Fruit fly (Drosophila melanogaster) whole organism, embryonic: Measurements from ENCODE around the gene PGAP2.

Source experiments
- BEAF-32 ChIP-seq: fragments of 200-800 bp; sonication (Bioruptor generic); optimal IDR thresholded peaks from 3 replicates; lab custom pipeline; 2017; ENCODE audit warnings: missing biosample characterization, missing genetic modification characterization, mild to moderate bottlenecking, moderate library complexity, missing genetic modification reagents
- Bgb ChIP-seq: fragments of 200-800 bp; sonication (Bioruptor generic); IDR thresholded peaks from 2 replicates; pipeline ENCODE4 v1.3.6; 2022; ENCODE audit warnings: missing biosample characterization, missing genetic modification characterization; ENCODE audit not compliant: partially characterized antibody
- CG11695 ChIP-seq: fragments of 200-800 bp; sonication (Bioruptor generic); IDR thresholded peaks from 3 replicates; pipeline ENCODE4 v1.3.6; 2022; ENCODE audit warnings: missing biosample characterization, missing genetic modification characterization
- CG16813 ChIP-seq: fragments of 200-800 bp; sonication (Bioruptor generic); IDR thresholded peaks from 3 replicates; pipeline ENCODE4 v1.3.6; 2022; ENCODE audit warnings: missing biosample characterization, missing genetic modification characterization; ENCODE audit not compliant: partially characterized antibody
- CG17359 ChIP-seq: fragments of 200-800 bp; sonication (Bioruptor generic); optimal IDR thresholded peaks from 3 replicates; lab custom pipeline; 2018; ENCODE audit warnings: missing biosample characterization, mild to moderate bottlenecking, missing genetic modification characterization, moderate library complexity
- CG18764 ChIP-seq: fragments of 200-800 bp; sonication (Bioruptor generic); optimal IDR thresholded peaks from 3 replicates; lab custom pipeline; 2016; ENCODE audit warnings: missing biosample characterization, missing genetic modification characterization
- CG2129 ChIP-seq: fragments of 200-800 bp; sonication (Bioruptor generic); IDR thresholded peaks from 2 replicates; pipeline ENCODE4 v1.3.6; 2022; ENCODE audit warnings: missing biosample characterization, missing genetic modification characterization; ENCODE audit not compliant: partially characterized antibody
- CG2875 ChIP-seq: fragments of 200-800 bp; sonication (Bioruptor generic); optimal IDR thresholded peaks from 2 replicates; lab custom pipeline; 2017; ENCODE audit warnings: missing biosample characterization, mild to moderate bottlenecking, missing genetic modification characterization, missing genetic modification reagents
- CG34224 ChIP-seq: fragments of 200-800 bp; sonication (Bioruptor generic); IDR thresholded peaks from 3 replicates; pipeline ENCODE4 v1.3.6; 2022; ENCODE audit warnings: missing biosample characterization, missing genetic modification characterization; ENCODE audit not compliant: partially characterized antibody
- CG3995 ChIP-seq: fragments of 200-800 bp; sonication (Bioruptor generic); optimal IDR thresholded peaks from 3 replicates; lab custom pipeline; 2016; ENCODE audit warnings: missing biosample characterization, missing genetic modification characterization
- CG42726 ChIP-seq: fragments of 200-800 bp; sonication (Bioruptor generic); IDR thresholded peaks from 2 replicates; pipeline ENCODE4 v1.3.6; 2022; ENCODE audit warnings: missing biosample characterization, missing genetic modification characterization; ENCODE audit not compliant: partially characterized antibody
- CG6791 ChIP-seq: fragments of 200-800 bp; sonication (Bioruptor generic); IDR thresholded peaks from 3 replicates; pipeline ENCODE4 v1.3.6; 2022; ENCODE audit warnings: missing biosample characterization, missing genetic modification characterization; ENCODE audit not compliant: partially characterized antibody
- CG7556 ChIP-seq: fragments of 200-800 bp; sonication (Bioruptor generic); optimal IDR thresholded peaks from 2 replicates; lab custom pipeline; 2017; ENCODE audit warnings: missing biosample characterization, mild to moderate bottlenecking, missing genetic modification characterization
- CG7786 ChIP-seq: fragments of 200-800 bp; sonication (Bioruptor generic); optimal IDR thresholded peaks from 2 replicates; lab custom pipeline; 2016; ENCODE audit warnings: missing biosample characterization, missing genetic modification characterization
- CG8388 ChIP-seq: fragments of 200-800 bp; sonication (Bioruptor generic); optimal IDR thresholded peaks from 2 replicates; lab custom pipeline; 2019; ENCODE audit warnings: missing biosample characterization, mild to moderate bottlenecking, missing genetic modification characterization, moderate library complexity
- CHES-1-like ChIP-seq: fragments of 200-800 bp; sonication (Bioruptor generic); optimal IDR thresholded peaks from 2 replicates; lab custom pipeline; 2016; ENCODE audit warnings: missing biosample characterization, missing genetic modification characterization
- CoRest ChIP-seq: fragments of 200-800 bp; sonication (Bioruptor generic); optimal IDR thresholded peaks from 3 replicates; lab custom pipeline; 2018; ENCODE audit warnings: missing biosample characterization, mild to moderate bottlenecking, missing genetic modification characterization, moderate library complexity
- D19A ChIP-seq: fragments of 200-800 bp; optimal IDR thresholded peaks from 3 replicates; lab custom pipeline; 2019; ENCODE audit warnings: missing biosample characterization, mild to moderate bottlenecking, missing genetic modification characterization, moderate library complexity
- Dfd ChIP-seq, 2 experiments: fragments of >200 bp; optimal IDR thresholded peaks; 2 replicates each; lab custom pipeline; 2017; ENCODE audit warnings: missing biosample characterization in 2 of 2, missing genetic modification characterization in 2 of 2
- Doc3 ChIP-seq: fragments of 200-800 bp; sonication (Bioruptor generic); IDR thresholded peaks from 3 replicates; pipeline ENCODE4 v1.3.6; 2022; ENCODE audit warnings: missing biosample characterization, missing genetic modification characterization; ENCODE audit not compliant: partially characterized antibody
- Dp ChIP-seq: fragments of 200-800 bp; sonication (Bioruptor generic); optimal IDR thresholded peaks from 2 replicates; lab custom pipeline; 2018; ENCODE audit warnings: missing biosample characterization, mild to moderate bottlenecking, missing genetic modification characterization, moderate library complexity
- HLH4C ChIP-seq: fragments of 200-800 bp; sonication (Bioruptor generic); IDR thresholded peaks from 3 replicates; pipeline ENCODE4 v1.3.6; 2022; ENCODE audit warnings: missing biosample characterization, missing genetic modification characterization; ENCODE audit not compliant: partially characterized antibody
- Hr3 ChIP-seq: fragments of 200-800 bp; sonication (Bioruptor generic); optimal IDR thresholded peaks from 3 replicates; lab custom pipeline; 2016; ENCODE audit warnings: missing biosample characterization, missing genetic modification characterization
- Kr ChIP-seq: fragments of 200-800 bp; sonication (Bioruptor generic); optimal IDR thresholded peaks from 2 replicates; lab custom pipeline; 2017; ENCODE audit warnings: missing biosample characterization, mild to moderate bottlenecking, missing genetic modification characterization
- MBD-R2 ChIP-seq: fragments of 200-800 bp; sonication (Bioruptor generic); IDR thresholded peaks from 2 replicates; pipeline ENCODE4 v1.3.6; 2022; ENCODE audit warnings: missing biosample characterization, missing genetic modification characterization
- MESR4 ChIP-seq: fragments of 200-800 bp; sonication (Bioruptor generic); optimal IDR thresholded peaks from 2 replicates; lab custom pipeline; 2018; ENCODE audit warnings: missing biosample characterization, mild to moderate bottlenecking, missing genetic modification characterization, moderate library complexity
- Med ChIP-seq: fragments of 200-800 bp; sonication (Bioruptor generic); peaks from one replicate; lab custom pipeline; 2016; ENCODE audit warnings: missing biosample characterization, missing genetic modification characterization, mild to moderate bottlenecking, inconsistent platforms, moderate library complexity
- az2 ChIP-seq: fragments of 200-800 bp; sonication (Bioruptor generic); optimal IDR thresholded peaks from 3 replicates; lab custom pipeline; 2016; ENCODE audit warnings: missing biosample characterization, missing genetic modification characterization
- crol ChIP-seq: fragments of 200-800 bp; sonication (Bioruptor generic); IDR thresholded peaks from 2 replicates; pipeline ENCODE4 v1.3.6; 2022; ENCODE audit warnings: missing biosample characterization, missing genetic modification characterization
- cwo ChIP-seq: fragments of 200-800 bp; sonication (Bioruptor generic); optimal IDR thresholded peaks from 3 replicates; lab custom pipeline; 2017; ENCODE audit warnings: missing biosample characterization, missing genetic modification characterization, mild to moderate bottlenecking, moderate library complexity, missing genetic modification reagents
- ems ChIP-seq: fragments of 200-800 bp; sonication (Bioruptor generic); optimal IDR thresholded peaks from 3 replicates; lab custom pipeline; 2016; ENCODE audit warnings: missing biosample characterization, missing genetic modification characterization
- h ChIP-seq: fragments of >200 bp; optimal IDR thresholded peaks from 2 replicates; lab custom pipeline; 2017
- hb ChIP-seq: fragments of 200-800 bp; sonication (Bioruptor generic); IDR thresholded peaks from 3 replicates; pipeline ENCODE4 v1.3.6; 2022; ENCODE audit warnings: missing biosample characterization, missing genetic modification characterization; ENCODE audit not compliant: partially characterized antibody
- hkb ChIP-seq, 2 experiments: fragments of 200-800 bp in 1 of 2; fragments of >200 bp in 1 of 2; sonication (Bioruptor generic) in 1 of 2; IDR thresholded peaks in 1 of 2; optimal IDR thresholded peaks in 1 of 2; 2 replicates each; pipeline versions ENCODE4 v1.3.6 to Lab custom; 2017 to 2022; ENCODE audit warnings: missing biosample characterization in 1 of 2, missing genetic modification characterization in 1 of 2
- inv ChIP-seq: fragments of 200-800 bp; sonication (Bioruptor generic); IDR thresholded peaks from 2 replicates; pipeline ENCODE4 v1.3.6; 2022; ENCODE audit warnings: missing biosample characterization, missing genetic modification characterization; ENCODE audit not compliant: partially characterized antibody
- kah ChIP-seq: fragments of 200-800 bp; sonication (Bioruptor generic); optimal IDR thresholded peaks from 2 replicates; lab custom pipeline; 2018; ENCODE audit warnings: missing biosample characterization, mild to moderate bottlenecking, missing genetic modification characterization
- nmo ChIP-seq: fragments of 200-800 bp; sonication (Bioruptor generic); optimal IDR thresholded peaks from 2 replicates; lab custom pipeline; 2018; ENCODE audit warnings: missing biosample characterization, mild to moderate bottlenecking, missing genetic modification characterization, moderate library complexity
- nom ChIP-seq: fragments of 200-800 bp; sonication (Bioruptor generic); optimal IDR thresholded peaks from 2 replicates; lab custom pipeline; 2017; ENCODE audit warnings: missing biosample characterization, missing genetic modification characterization, mild to moderate bottlenecking, moderate library complexity, missing genetic modification reagents
- phol ChIP-seq: fragments of 200-800 bp; sonication (Bioruptor generic); optimal IDR thresholded peaks from 3 replicates; lab custom pipeline; 2018; ENCODE audit warnings: missing biosample characterization, mild to moderate bottlenecking, missing genetic modification characterization, moderate library complexity
- pzg ChIP-seq: fragments of 200-800 bp; sonication (Bioruptor generic); optimal IDR thresholded peaks from 3 replicates; lab custom pipeline; 2018; ENCODE audit warnings: missing biosample characterization, mild to moderate bottlenecking, missing genetic modification characterization, moderate library complexity
- row ChIP-seq: fragments of 200-800 bp; sonication (Bioruptor generic); IDR thresholded peaks from 3 replicates; pipeline ENCODE4 v1.3.6; 2022; ENCODE audit warnings: missing biosample characterization, missing genetic modification characterization
- sens ChIP-seq: fragments of 200-800 bp; sonication (Bioruptor generic); peaks from one replicate; lab custom pipeline; 2016; ENCODE audit warnings: missing biosample characterization, missing genetic modification characterization
- sens-2 ChIP-seq: fragments of 200-800 bp; sonication (Bioruptor generic); IDR thresholded peaks from 2 replicates; pipeline ENCODE4 v1.3.6; 2022; ENCODE audit warnings: missing biosample characterization, missing genetic modification characterization
- ssp ChIP-seq: fragments of 200-800 bp; sonication (Bioruptor generic); IDR thresholded peaks from 2 replicates; pipeline ENCODE4 v1.3.6; 2022; ENCODE audit warnings: missing biosample characterization, missing genetic modification characterization
- stwl ChIP-seq: fragments of 200-800 bp; sonication (Bioruptor generic); optimal IDR thresholded peaks from 3 replicates; lab custom pipeline; 2018; ENCODE audit warnings: missing biosample characterization, mild to moderate bottlenecking, missing genetic modification characterization, moderate library complexity
- usp ChIP-seq: fragments of >200 bp; optimal IDR thresholded peaks from 2 replicates; lab custom pipeline; 2017; ENCODE audit warnings: missing biosample characterization, missing genetic modification characterization
- vnd ChIP-seq: fragments of 200-800 bp; sonication (Bioruptor generic); IDR thresholded peaks from 3 replicates; pipeline ENCODE4 v1.3.6; 2022; ENCODE audit warnings: missing biosample characterization, missing genetic modification characterization; ENCODE audit not compliant: partially characterized antibody
- zen2 ChIP-seq: fragments of 200-800 bp; sonication (Bioruptor generic); IDR thresholded peaks from 3 replicates; pipeline ENCODE4 v1.3.6; 2022; ENCODE audit warnings: missing biosample characterization, missing genetic modification characterization; ENCODE audit not compliant: partially characterized antibody

The PGAP2 gene

dm6 chr2L:815785-816389 lies 3.4 kb downstream of the PGAP2 start, which contains the start of the genes Saf6 and Pex12 (continued):
- TF ChIP-seq CG17359 (tag; lab: Kevin White, UChicago), result no peak
- TF ChIP-seq Kr, result no peak
- no peak for TF ChIP-seq hkb (optimal IDR thresholded peaks at IDR 0.05; lab: Kevin White, UChicago)
- TF ChIP-seq hkb (GFP tag; IDR thresholded peaks at IDR 0.05; lab: Robert Waterston, UW), result no peak
- no peak for TF ChIP-seq CG2875 (GFP tag; lab: Kevin White, UChicago)
- TF ChIP-seq crol (GFP tag; lab: Robert Waterston, UW), result no peak
- peak; percentile 79 for TF ChIP-seq hb (GFP tag; lab: Robert Waterston, UW)
- TF ChIP-seq Med, result peak; percentile 75
- no peak for TF ChIP-seq ssp
- peak; percentile 43 for TF ChIP-seq Dp (GFP tag; lab: Kevin White, UChicago)
- TF ChIP-seq CG8388 (GFP tag; lab: Kevin White, UChicago), result no peak
- no peak for TF ChIP-seq Hr3
- TF ChIP-seq CG34224 (GFP tag; lab: Robert Waterston, UW), result peak; percentile 91
- TF ChIP-seq CG11695, result no peak
- TF ChIP-seq nmo (GFP tag; lab: Kevin White, UChicago), result peak; percentile 3
- TF ChIP-seq CHES-1-like (GFP tag; lab: Kevin White, UChicago), result no peak
- TF ChIP-seq CG6791, result peak; percentile 81
- TF ChIP-seq MESR4 (GFP tag; lab: Kevin White, UChicago), result peak; percentile 41
- TF ChIP-seq row (GFP tag; lab: Robert Waterston, UW), result peak; percentile 47
- TF ChIP-seq ems (GFP tag; lab: Kevin White, UChicago), result no peak
- no peak for TF ChIP-seq CG18764
- peak; percentile 68 for TF ChIP-seq inv (GFP tag; lab: Robert Waterston, UW)
- no peak for TF ChIP-seq cwo
- peak; percentile 76 for TF ChIP-seq Doc3 (GFP tag; lab: Robert Waterston, UW)
- TF ChIP-seq kah (GFP tag; lab: Kevin White, UChicago), result no peak
- peak; percentile 73 for TF ChIP-seq CG2129 (GFP tag; lab: Robert Waterston, UW)
- no peak for TF ChIP-seq sens-2
- no peak for TF ChIP-seq CG7556 (GFP tag; lab: Kevin White, UChicago)
- no peak for TF ChIP-seq phol
- peak; percentile 57 for TF ChIP-seq pzg
- TF ChIP-seq CG3995 (GFP tag; lab: Kevin White, UChicago), result no peak
- no peak for TF ChIP-seq sens (GFP tag; lab: Kevin White, UChicago)
- TF ChIP-seq zen2 (GFP tag; lab: Robert Waterston, UW), result peak; percentile 85
- TF ChIP-seq CoRest (tag; lab: Kevin White, UChicago), result no peak
- TF ChIP-seq stwl (tag; lab: Kevin White, UChicago), result peak; percentile 45
- TF ChIP-seq Bgb (GFP tag; lab: Robert Waterston, UW), result peak; percentile 86
- no peak for TF ChIP-seq CG7786 (GFP tag; lab: Kevin White, UChicago)
- TF ChIP-seq HLH4C (GFP tag; lab: Robert Waterston, UW), result peak; percentile 80
- TF ChIP-seq BEAF-32, result peak; percentile 79
- no peak for TF ChIP-seq D19A
- peak; percentile 77 for TF ChIP-seq CG16813
- no peak for TF ChIP-seq h (lab: Kevin White, UChicago)
- TF ChIP-seq az2 (GFP tag; lab: Kevin White, UChicago), result no peak
- TF ChIP-seq nom (GFP tag; lab: Kevin White, UChicago), result peak; percentile 65
- TF ChIP-seq usp (GFP tag; lab: Kevin White, UChicago), result no peak
- TF ChIP-seq vnd (GFP tag; lab: Robert Waterston, UW), result peak; percentile 76
- peak; percentile 90 for TF ChIP-seq MBD-R2
- TF ChIP-seq CG42726 (GFP tag; lab: Robert Waterston, UW), result peak; percentile 14; the same call in 1 of the 2 replicates
- no peak for TF ChIP-seq Dfd (GFP tag; optimal IDR thresholded peaks at IDR 0.05; lab: Kevin White, UChicago)
